Fruit fly (Drosophila melanogaster) whole organism, embryonic: ENCODE data around the gene CG31826.

Experiments used
- Bdp1 ChIP-seq: fragments of 200-800 bp; sonication (Bioruptor generic); optimal IDR thresholded peaks from 3 replicates; lab custom pipeline; 2016; ENCODE audit warnings: missing biosample characterization, missing genetic modification characterization
- CG11723 ChIP-seq: fragments of 200-800 bp; sonication (Bioruptor generic); optimal IDR thresholded peaks from 2 replicates; lab custom pipeline; 2017; ENCODE audit warnings: missing biosample characterization, mild to moderate bottlenecking, missing genetic modification characterization
- CG12071 ChIP-seq: fragments of 200-800 bp; sonication (Bioruptor generic); optimal IDR thresholded peaks from 3 replicates; lab custom pipeline; 2018; ENCODE audit warnings: missing biosample characterization, mild to moderate bottlenecking, missing genetic modification characterization
- CG13123 ChIP-seq: fragments of 200-800 bp; sonication (Bioruptor generic); optimal IDR thresholded peaks from 2 replicates; lab custom pipeline; 2016; ENCODE audit warnings: missing biosample characterization, missing genetic modification characterization
- CG18599 ChIP-seq: fragments of 200-800 bp; sonication (Bioruptor generic); optimal IDR thresholded peaks from 3 replicates; lab custom pipeline; 2017; ENCODE audit warnings: missing biosample characterization, missing genetic modification characterization, mild to moderate bottlenecking, moderate library complexity, missing genetic modification reagents
- CG2678 ChIP-seq: fragments of 200-800 bp; sonication (Bioruptor generic); optimal IDR thresholded peaks from 3 replicates; lab custom pipeline; 2019; ENCODE audit warnings: missing biosample characterization, mild to moderate bottlenecking, missing genetic modification characterization, moderate library complexity
- CG30020 ChIP-seq: fragments of 200-800 bp; optimal IDR thresholded peaks from 2 replicates; lab custom pipeline; 2019; ENCODE audit warnings: missing biosample characterization, mild to moderate bottlenecking, missing genetic modification characterization, moderate library complexity
- CG3163 ChIP-seq: fragments of 200-800 bp; sonication (Bioruptor generic); optimal IDR thresholded peaks from 3 replicates; lab custom pipeline; 2016; ENCODE audit warnings: missing biosample characterization, missing genetic modification characterization
- CG4617 ChIP-seq: fragments of 200-800 bp; sonication (Bioruptor generic); optimal IDR thresholded peaks from 3 replicates; lab custom pipeline; 2016; ENCODE audit warnings: missing biosample characterization, missing genetic modification characterization, borderline replicate concordance
- CG6654 ChIP-seq: fragments of 200-800 bp; sonication (Bioruptor generic); optimal IDR thresholded peaks from 2 replicates; lab custom pipeline; 2017; ENCODE audit warnings: missing biosample characterization, mild to moderate bottlenecking, missing genetic modification characterization
- CG8290 ChIP-seq, 3 experiments: fragments of 200-800 bp; sonication (Bioruptor generic); optimal IDR thresholded peaks; 2 replicates each; lab custom pipeline; 2016 to 2019; ENCODE audit warnings: missing biosample characterization in 3 of 3, missing genetic modification characterization in 3 of 3, mild to moderate bottlenecking in 2 of 3, moderate library complexity in 1 of 3
- CG9932 ChIP-seq: fragments of 200-800 bp; sonication (Bioruptor generic); IDR thresholded peaks from 2 replicates; pipeline ENCODE4 v1.3.6; 2022; ENCODE audit warnings: missing biosample characterization, missing genetic modification characterization
- CTCF ChIP-seq: fragments of 200-800 bp; sonication (Bioruptor generic); optimal IDR thresholded peaks from 2 replicates; lab custom pipeline; 2017; ENCODE audit warnings: missing biosample characterization, mild to moderate bottlenecking, missing genetic modification characterization, moderate library complexity
- Chrac-16 ChIP-seq: fragments of 200-800 bp; sonication (Bioruptor generic); optimal IDR thresholded peaks from 3 replicates; lab custom pipeline; 2016; ENCODE audit warnings: missing biosample characterization, missing genetic modification characterization
- CkIIα-i1 ChIP-seq: fragments of 200-800 bp; sonication (Bioruptor generic); IDR thresholded peaks from 2 replicates; pipeline ENCODE4 v1.3.6; 2022; ENCODE audit warnings: missing biosample characterization, missing genetic modification characterization
- D19A ChIP-seq: fragments of 200-800 bp; optimal IDR thresholded peaks from 3 replicates; lab custom pipeline; 2019; ENCODE audit warnings: missing biosample characterization, mild to moderate bottlenecking, missing genetic modification characterization, moderate library complexity
- Ets97D ChIP-seq: fragments of 200-800 bp; sonication (Bioruptor generic); optimal IDR thresholded peaks from 3 replicates; lab custom pipeline; 2016; ENCODE audit warnings: missing biosample characterization, missing genetic modification characterization
- Hmr ChIP-seq: fragments of 200-800 bp; sonication (Bioruptor generic); optimal IDR thresholded peaks from 3 replicates; lab custom pipeline; 2017; ENCODE audit warnings: mild to moderate bottlenecking, missing biosample characterization, missing genetic modification reagents, missing genetic modification characterization
- Mad ChIP-seq: fragments of 200-800 bp; sonication (Bioruptor generic); optimal IDR thresholded peaks from 2 replicates; lab custom pipeline; 2016; ENCODE audit warnings: missing biosample characterization, missing genetic modification characterization
- Nf-YB ChIP-seq: fragments of 200-800 bp; sonication (Bioruptor generic); optimal IDR thresholded peaks from 3 replicates; lab custom pipeline; 2019; ENCODE audit warnings: missing biosample characterization, mild to moderate bottlenecking, missing genetic modification characterization, moderate library complexity
- YL-1 ChIP-seq: fragments of 200-800 bp; sonication (Bioruptor generic); optimal IDR thresholded peaks from 3 replicates; lab custom pipeline; 2017; ENCODE audit warnings: missing biosample characterization, mild to moderate bottlenecking, missing genetic modification characterization
- abd-A ChIP-seq: fragments of 200-800 bp; sonication (Bioruptor generic); optimal IDR thresholded peaks from 3 replicates; lab custom pipeline; 2019; ENCODE audit warnings: missing biosample characterization, mild to moderate bottlenecking, missing genetic modification characterization, moderate library complexity
- aop ChIP-seq: fragments of 200-800 bp; sonication (Bioruptor generic); IDR thresholded peaks from 2 replicates; pipeline ENCODE4 v1.3.6; 2022; ENCODE audit warnings: missing biosample characterization, missing genetic modification characterization
- ap ChIP-seq: fragments of 200-800 bp; sonication (Bioruptor generic); IDR thresholded peaks from 2 replicates; pipeline ENCODE4 v1.3.6; 2022; ENCODE audit warnings: missing biosample characterization, missing genetic modification characterization
- ato ChIP-seq: fragments of 200-800 bp; sonication (Bioruptor generic); IDR thresholded peaks from 2 replicates; pipeline ENCODE4 v1.3.6; 2022; ENCODE audit warnings: missing biosample characterization, missing genetic modification characterization; ENCODE audit not compliant: partially characterized antibody
- bab2 ChIP-seq: fragments of 200-800 bp; sonication (Bioruptor generic); optimal IDR thresholded peaks from 2 replicates; lab custom pipeline; 2016; ENCODE audit warnings: missing biosample characterization, missing genetic modification characterization
- cad ChIP-seq: fragments of >200 bp; optimal IDR thresholded peaks from 2 replicates; lab custom pipeline; 2017; ENCODE audit warnings: missing biosample characterization, missing genetic modification characterization
- croc ChIP-seq: fragments of 200-800 bp; sonication (Bioruptor generic); conservative IDR thresholded peaks from 3 replicates; pipeline ENCODE4 v1.3.6; 2022; ENCODE audit warnings: missing biosample characterization, missing genetic modification characterization
- fd3F ChIP-seq: fragments of 200-800 bp; sonication (Bioruptor generic); optimal IDR thresholded peaks from 2 replicates; lab custom pipeline; 2018; ENCODE audit warnings: missing biosample characterization, mild to moderate bottlenecking, missing genetic modification characterization, moderate library complexity
- ftz-f1 ChIP-seq: fragments of 200-800 bp; sonication (Bioruptor generic); optimal IDR thresholded peaks from 2 replicates; lab custom pipeline; 2016; ENCODE audit warnings: missing biosample characterization, missing genetic modification characterization
- gce ChIP-seq: fragments of 200-800 bp; sonication (Bioruptor generic); IDR thresholded peaks from 3 replicates; pipeline ENCODE4 v1.3.6; 2022; ENCODE audit warnings: missing biosample characterization, missing genetic modification characterization
- nau ChIP-seq: fragments of 200-800 bp; sonication (Bioruptor generic); optimal IDR thresholded peaks from 3 replicates; lab custom pipeline; 2017; ENCODE audit warnings: missing biosample characterization, mild to moderate bottlenecking, missing genetic modification characterization, missing genetic modification reagents
- nerfin-1 ChIP-seq: fragments of 200-800 bp; sonication (Bioruptor generic); optimal IDR thresholded peaks from 3 replicates; lab custom pipeline; 2019; ENCODE audit warnings: missing biosample characterization, mild to moderate bottlenecking, missing genetic modification characterization, moderate library complexity
- peb ChIP-seq: fragments of 200-800 bp; sonication (Bioruptor generic); IDR thresholded peaks from 2 replicates; pipeline ENCODE4 v1.3.6; 2022; ENCODE audit warnings: missing biosample characterization, missing genetic modification characterization
- so ChIP-seq: fragments of 200-800 bp; sonication (Bioruptor generic); IDR thresholded peaks from 3 replicates; pipeline ENCODE4 v1.3.6; 2022; ENCODE audit warnings: missing biosample characterization, missing genetic modification characterization
- tgo ChIP-seq: fragments of 200-800 bp; sonication (Bioruptor generic); IDR thresholded peaks from 3 replicates; pipeline ENCODE4 v1.3.6; 2022; ENCODE audit warnings: missing biosample characterization, missing genetic modification characterization

Gene CG31826

dm6 chr2L:15773013-15773412 lies at the start of gene CG31826:
TSS of gene CG31826 (minus strand) at chr2L:15773113.
- TF ChIP-seq peb (GFP tag; lab: Robert Waterston, UW) (no peak), Bdp1 (no peak), Chrac-16 (GFP tag; lab: Kevin White, UChicago) (no peak), cad (GFP tag; lab: Kevin White, UChicago) (no peak), bab2 (GFP tag; lab: Kevin White, UChicago) (no peak), ftz-f1 (GFP tag; lab: Kevin White, UChicago) (no peak), Ets97D (GFP tag; lab: Kevin White, UChicago) (no peak), D19A (tag; lab: Kevin White, UChicago) (no peak), nerfin-1 (no peak), CG3163 (GFP tag; lab: Kevin White, UChicago) (no peak), CG6654 (no peak), CG11723 (GFP tag; lab: Kevin White, UChicago) (no peak)

DNA sequence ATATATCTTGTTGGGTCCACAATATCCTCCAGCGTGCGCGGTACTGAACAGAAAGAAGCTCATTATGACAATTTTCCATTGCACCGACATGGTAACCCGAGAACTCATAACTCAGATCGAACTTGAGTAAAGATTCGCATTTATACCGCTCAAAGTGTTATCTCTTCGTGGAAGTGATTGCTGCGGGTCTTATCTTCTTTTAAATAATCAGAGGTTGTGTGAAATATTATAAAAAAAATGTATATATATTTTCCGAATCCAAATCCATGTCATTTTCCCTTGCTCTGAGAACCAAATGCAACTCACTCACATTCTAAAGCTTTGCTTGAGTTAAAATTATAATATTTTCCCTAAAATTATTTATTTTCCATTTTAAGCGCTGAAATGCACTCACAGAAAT lies 39.1 kb upstream of the CG31826 start, which contains the start of gene CG42876:
CG42876 (minus strand) TSS at position 101 of the 400 bp plus-strand sequence.
- TF ChIP-seq fd3F (no peak), CG13123 (GFP tag; lab: Kevin White, UChicago) (no peak), YL-1 (no peak), ap (GFP tag; lab: Robert Waterston, UW) (no peak), CkIIα-i1 (no peak), CG4617 (no peak), gce (GFP tag; lab: Robert Waterston, UW) (no peak), aop (GFP tag; lab: Robert Waterston, UW) (no peak), so (GFP tag; lab: Robert Waterston, UW) (no peak), CG8290 (GFP tag; optimal IDR thresholded peaks at IDR 0.05; lab: Kevin White, UChicago) (no peak), CG8290 (tag; optimal IDR thresholded peaks at IDR 0.05; lab: Kevin White, UChicago) (no peak)

DNA sequence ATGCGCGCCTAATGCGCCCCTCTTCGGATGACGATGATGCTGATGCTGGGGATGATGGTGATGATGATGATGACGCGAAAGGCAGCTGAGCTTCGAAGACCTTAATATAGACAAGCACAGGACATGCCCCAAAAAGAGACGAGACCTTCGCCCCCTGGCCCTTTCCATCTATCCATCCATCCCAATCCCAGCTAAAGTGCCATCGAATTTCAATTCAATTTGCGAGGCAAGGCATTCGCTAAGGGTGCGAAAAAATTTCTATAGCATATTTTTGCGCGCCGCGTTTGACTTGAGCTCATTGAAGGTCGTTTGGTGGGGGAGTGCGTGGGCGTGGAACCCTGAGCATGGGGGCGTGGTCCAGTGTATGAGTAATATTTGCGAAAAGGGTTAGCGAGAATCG lies 23.4 kb upstream of the CG31826 start:
- TF ChIP-seq abd-A (tag; lab: Kevin White, UChicago) (peak; percentile 90), croc (no peak)

DNA sequence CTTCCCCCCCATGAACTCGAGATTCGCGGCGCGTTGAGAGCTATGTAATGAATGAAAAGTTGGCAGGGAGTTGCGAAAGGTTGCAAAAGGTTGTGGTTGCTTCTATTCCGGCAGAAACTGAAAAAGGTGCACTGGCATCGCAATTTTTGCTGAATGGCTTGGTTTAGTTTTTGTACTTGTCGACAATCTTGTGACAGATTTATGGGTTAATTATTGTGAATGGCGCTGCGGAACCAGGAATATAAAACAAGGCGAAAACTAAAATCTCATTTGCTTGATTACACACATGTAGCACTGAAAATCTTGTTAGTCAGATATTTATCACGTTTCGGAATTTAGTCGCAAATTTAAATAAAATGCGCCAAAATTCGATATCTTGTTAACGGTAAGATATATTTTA lies 10.9 kb upstream of the CG31826 start, which contains the start of gene t-Grip91:
t-Grip91 (plus strand) TSS at position 301 of the 400 bp plus-strand sequence.
- TF ChIP-seq nau (GFP tag; lab: Kevin White, UChicago) (no peak), tgo (GFP tag; lab: Robert Waterston, UW) (no peak)

- TF ChIP-seq CG9932 (GFP tag; lab: Robert Waterston, UW) (no peak), CTCF (GFP tag; lab: Kevin White, UChicago) (peak; percentile 73)
- TF ChIP-seq, all 482 proteins: peak for 1
These were observed 10.1 kb upstream of the CG31826 start for dm6 chr2L:15782996-15783395.

dm6 chr2L:15776752-15777151 lies 3.8 kb upstream of the CG31826 start, which contains the start of gene CG43760:
TSS of gene CG43760 (minus strand) at chr2L:15776852.
- TF ChIP-seq CG30020 (tag; lab: Kevin White, UChicago), result no peak
- TF ChIP-seq Nf-YB (GFP tag; lab: Kevin White, UChicago), result no peak
- no peak for TF ChIP-seq CG12071 (GFP tag; lab: Kevin White, UChicago)
- TF ChIP-seq ato (GFP tag; lab: Robert Waterston, UW), result no peak
- no peak for TF ChIP-seq Hmr
- no peak for TF ChIP-seq Mad
- TF ChIP-seq CG18599 (GFP tag; lab: Kevin White, UChicago), result no peak
- TF ChIP-seq CG2678 (tag; lab: Kevin White, UChicago), result no peak
